Fruit fly (Drosophila melanogaster) whole organism, larva: ENCODE data around the gene Klp68D.

Experiments
- noc ChIP-seq: fragments of 200-800 bp; sonication (Bioruptor generic); optimal IDR thresholded peaks from 3 replicates; lab custom pipeline; 2019; ENCODE audit warnings: missing biosample characterization, mild to moderate bottlenecking, missing genetic modification characterization, moderate library complexity

Gene Klp68D

DNA sequence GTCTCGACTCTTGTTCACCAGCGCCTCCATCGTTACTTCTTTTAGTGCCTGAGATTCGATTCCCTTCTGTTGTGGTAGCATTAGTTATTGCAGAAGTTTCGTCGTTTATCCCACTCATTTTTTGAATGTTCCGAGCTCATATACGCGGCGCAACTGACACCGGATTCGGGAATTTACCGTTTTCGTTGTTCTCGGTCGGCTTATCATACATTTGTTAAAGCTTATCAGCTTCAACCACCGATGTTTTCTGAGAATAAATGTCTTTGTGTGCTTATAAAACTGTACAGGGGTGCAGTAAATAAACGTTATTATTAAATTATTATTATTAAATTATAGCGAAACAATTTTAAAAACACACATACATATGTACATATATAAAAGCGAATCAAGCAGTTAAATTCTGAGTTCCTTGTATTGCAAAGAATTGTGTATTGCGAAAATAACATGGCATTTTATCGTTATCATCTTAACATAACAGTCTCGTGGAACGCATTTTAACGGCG lies 41.2 kb downstream of the Klp68D start, which contains the start of gene CG43064:
TSS of gene CG43064 (minus strand) at position 147 of the 503 bp plus-strand sequence.
- TF ChIP-seq noc (tag; lab: Kevin White, UChicago) = no peak

DNA sequence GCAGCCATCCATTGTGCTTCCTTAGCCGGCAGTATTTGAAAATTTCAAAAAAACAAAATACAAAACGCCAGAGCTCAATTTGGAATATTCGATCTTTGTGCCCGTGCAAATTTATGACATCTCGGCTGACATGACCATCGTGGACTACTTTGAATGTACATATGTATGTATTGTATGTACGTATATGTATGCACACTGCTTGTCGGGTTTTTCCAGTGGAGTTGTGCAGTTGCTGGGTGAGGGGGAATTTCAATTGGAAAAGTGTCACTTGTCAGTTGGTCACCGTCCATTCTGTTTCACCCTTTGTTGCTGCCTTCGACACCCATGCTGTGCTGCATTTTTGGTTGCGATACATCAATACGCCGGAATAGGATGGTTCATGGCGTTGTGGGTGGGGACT lies 52.3 kb downstream of the Klp68D start, which contains the start of gene CG12521:
TSS of gene CG12521 (minus strand) at position 101 of the 400 bp plus-strand sequence.
- TF ChIP-seq noc (tag; lab: Kevin White, UChicago) = no peak
